Worm (Caenorhabditis elegans) whole organism, late embryonic: ENCODE data around the gene F17H10.4.

Source experiments
- C08G9.2 ChIP-seq: sonication (generic microtip); optimal IDR thresholded peaks from 2 replicates; lab custom pipeline; 2016; ENCODE audit warnings: mild to moderate bottlenecking, missing genetic modification characterization, moderate library complexity, missing compliant biosample characterization
- C38D4.7 ChIP-seq: fragments of 200-800 bp; sonication (Bioruptor generic); optimal IDR thresholded peaks from 2 replicates; lab custom pipeline; 2018; ENCODE audit warnings: mild to moderate bottlenecking, missing genetic modification characterization, moderate library complexity, missing compliant biosample characterization
- K09A11.1 ChIP-seq: sonication (generic microtip); optimal IDR thresholded peaks from 2 replicates; lab custom pipeline; 2017; ENCODE audit warnings: antibody characterized with exemption, mild to moderate bottlenecking, missing genetic modification characterization, missing compliant biosample characterization; ENCODE audit not compliant: insufficient read depth
- T23F11.4 ChIP-seq: fragments of 200-800 bp; sonication (Bioruptor generic); optimal IDR thresholded peaks from 2 replicates; lab custom pipeline; 2018; ENCODE audit warnings: mild to moderate bottlenecking, missing genetic modification characterization, missing compliant biosample characterization
- Y22D7AL.16 ChIP-seq: sonication (generic microtip); optimal IDR thresholded peaks from 2 replicates; lab custom pipeline; 2016; ENCODE audit warnings: missing genetic modification characterization, missing compliant biosample characterization
- ahr-1 ChIP-seq: sonication (generic microtip); optimal IDR thresholded peaks from 2 replicates; lab custom pipeline; 2016; ENCODE audit warnings: missing genetic modification characterization, missing compliant biosample characterization
- ama-1 ChIP-seq: fragments of 150-350 bp; optimal IDR thresholded peaks from 2 replicates; lab custom pipeline; 2014
- ceh-18 ChIP-seq: sonication (generic microtip); optimal IDR thresholded peaks from 2 replicates; lab custom pipeline; 2016; ENCODE audit warnings: missing genetic modification characterization, missing compliant biosample characterization
- ceh-19 ChIP-seq: fragments of 200-800 bp; sonication (Bioruptor generic); optimal IDR thresholded peaks from 2 replicates; lab custom pipeline; 2018; ENCODE audit warnings: mild to moderate bottlenecking, missing genetic modification characterization, missing compliant biosample characterization
- ceh-24 ChIP-seq: sonication (generic microtip); optimal IDR thresholded peaks from 2 replicates; lab custom pipeline; 2016; ENCODE audit warnings: mild to moderate bottlenecking, missing genetic modification characterization, missing compliant biosample characterization
- ceh-34 ChIP-seq: sonication (generic microtip); optimal IDR thresholded peaks from 2 replicates; lab custom pipeline; 2016; ENCODE audit warnings: mild to moderate bottlenecking, missing genetic modification characterization, missing compliant biosample characterization
- ceh-45 ChIP-seq: fragments of 200-800 bp; sonication (Bioruptor generic); IDR thresholded peaks from 2 replicates; pipeline ENCODE4 v1.3.6; 2022; ENCODE audit warnings: missing genetic modification reagents, missing genetic modification characterization, missing compliant biosample characterization
- ceh-48 ChIP-seq: sonication (generic microtip); optimal IDR thresholded peaks from 2 replicates; lab custom pipeline; 2016; ENCODE audit warnings: missing genetic modification characterization, inconsistent platforms, missing compliant biosample characterization
- ceh-6 ChIP-seq: fragments of 200-800 bp; sonication (Bioruptor generic); optimal IDR thresholded peaks from 2 replicates; lab custom pipeline; 2018; ENCODE audit warnings: mild to moderate bottlenecking, missing genetic modification characterization, missing compliant biosample characterization
- ceh-9 ChIP-seq: sonication (generic microtip); optimal IDR thresholded peaks from 2 replicates; lab custom pipeline; 2016; ENCODE audit warnings: mild to moderate bottlenecking, missing genetic modification characterization, inconsistent platforms, missing compliant biosample characterization
- che-1 ChIP-seq: sonication (generic microtip); optimal IDR thresholded peaks from 2 replicates; lab custom pipeline; 2016; ENCODE audit warnings: mild to moderate bottlenecking, missing genetic modification characterization, missing compliant biosample characterization
- dmd-4 ChIP-seq: sonication (generic microtip); optimal IDR thresholded peaks from 2 replicates; lab custom pipeline; 2016; ENCODE audit warnings: borderline replicate concordance, missing genetic modification characterization, missing compliant biosample characterization
- ets-4 ChIP-seq: sonication (generic microtip); optimal IDR thresholded peaks from 2 replicates; lab custom pipeline; 2016; ENCODE audit warnings: missing genetic modification characterization, missing compliant biosample characterization
- eyg-1 ChIP-seq: sonication (generic microtip); optimal IDR thresholded peaks from 2 replicates; lab custom pipeline; 2016; ENCODE audit warnings: missing genotype, missing genetic modification characterization, missing compliant biosample characterization
- fax-1 ChIP-seq: sonication (generic microtip); optimal IDR thresholded peaks from 2 replicates; lab custom pipeline; 2016; ENCODE audit warnings: missing genotype, missing genetic modification characterization, missing compliant biosample characterization
- fkh-6 ChIP-seq: sonication (generic microtip); optimal IDR thresholded peaks from 2 replicates; lab custom pipeline; 2016; ENCODE audit warnings: missing genetic modification characterization, missing compliant biosample characterization
- gmeb-2 ChIP-seq: sonication (generic microtip); optimal IDR thresholded peaks from 2 replicates; lab custom pipeline; 2016; ENCODE audit warnings: missing genetic modification characterization, inconsistent platforms, missing compliant biosample characterization
- hlh-13 ChIP-seq: fragments of 200-800 bp; sonication (Bioruptor generic); optimal IDR thresholded peaks from 2 replicates; lab custom pipeline; 2018; ENCODE audit warnings: mild to moderate bottlenecking, missing genetic modification characterization, missing compliant biosample characterization
- hlh-30 ChIP-seq: sonication (generic microtip); optimal IDR thresholded peaks from 2 replicates; lab custom pipeline; 2017; ENCODE audit warnings: antibody characterized with exemption, missing genetic modification characterization, missing compliant biosample characterization; ENCODE audit not compliant: insufficient read depth
- hlh-6 ChIP-seq: sonication (generic microtip); optimal IDR thresholded peaks from 2 replicates; lab custom pipeline; 2016; ENCODE audit warnings: missing genotype, missing genetic modification characterization, missing compliant biosample characterization
- hlh-8 ChIP-seq: sonication (generic microtip); optimal IDR thresholded peaks from 2 replicates; lab custom pipeline; 2016; ENCODE audit warnings: missing genotype, missing genetic modification characterization, missing compliant biosample characterization
- lin-11 ChIP-seq: fragments of 200-800 bp; sonication (Bioruptor generic); optimal IDR thresholded peaks from 2 replicates; lab custom pipeline; 2018; ENCODE audit warnings: mild to moderate bottlenecking, missing genetic modification characterization, missing compliant biosample characterization
- madf-2 ChIP-seq: sonication (generic microtip); optimal IDR thresholded peaks from 2 replicates; lab custom pipeline; 2017; ENCODE audit warnings: missing genetic modification characterization, missing compliant biosample characterization
- nfya-1 ChIP-seq: sonication (generic microtip); optimal IDR thresholded peaks from 2 replicates; lab custom pipeline; 2017; ENCODE audit warnings: missing genetic modification characterization, mild to moderate bottlenecking, missing compliant biosample characterization, antibody characterized with exemption, moderate library complexity
- nhr-11 ChIP-seq: fragments of 150-350 bp; optimal IDR thresholded peaks from 2 replicates; lab custom pipeline; 2014; ENCODE audit warnings: missing biosample characterization, missing genetic modification characterization
- nhr-232 ChIP-seq: sonication (generic microtip); optimal IDR thresholded peaks from 2 replicates; lab custom pipeline; 2016; ENCODE audit warnings: missing genetic modification characterization, missing compliant biosample characterization
- odd-2 ChIP-seq: sonication (generic microtip); optimal IDR thresholded peaks from 2 replicates; lab custom pipeline; 2017; ENCODE audit warnings: antibody characterized with exemption, mild to moderate bottlenecking, missing genetic modification characterization, missing compliant biosample characterization
- pag-3 ChIP-seq: sonication (generic microtip); optimal IDR thresholded peaks from 2 replicates; lab custom pipeline; 2016; ENCODE audit warnings: missing compliant biosample characterization, missing genetic modification characterization, borderline replicate concordance
- pat-9 ChIP-seq: fragments of 200-800 bp; sonication (Bioruptor generic); optimal IDR thresholded peaks from 2 replicates; lab custom pipeline; 2018; ENCODE audit warnings: mild to moderate bottlenecking, missing genetic modification characterization, moderate library complexity, missing compliant biosample characterization
- pax-1 ChIP-seq: fragments of 150-350 bp; optimal IDR thresholded peaks from 2 replicates; lab custom pipeline; 2014; ENCODE audit warnings: missing biosample characterization, missing genetic modification characterization
- pha-4 ChIP-seq: fragments of 150-350 bp; optimal IDR thresholded peaks from 2 replicates; lab custom pipeline; 2018; ENCODE audit warnings: missing biosample characterization, missing genetic modification reagents, missing genetic modification characterization
- pqm-1 ChIP-seq: sonication (generic microtip); optimal IDR thresholded peaks from 2 replicates; lab custom pipeline; 2016; ENCODE audit warnings: missing genetic modification characterization, missing compliant biosample characterization
- pros-1 ChIP-seq: fragments of 150-350 bp; optimal IDR thresholded peaks from 2 replicates; lab custom pipeline; 2014; ENCODE audit warnings: missing biosample characterization, missing genetic modification reagents, missing genetic modification characterization
- sdc-2 ChIP-seq: sonication (generic microtip); optimal IDR thresholded peaks from 2 replicates; lab custom pipeline; 2016; ENCODE audit warnings: missing genotype, missing genetic modification characterization, missing compliant biosample characterization
- sox-2 ChIP-seq: fragments of 200-800 bp; sonication (Bioruptor generic); IDR thresholded peaks from 2 replicates; pipeline ENCODE4 v1.3.6; 2022; ENCODE audit warnings: missing genetic modification reagents, missing genetic modification characterization, missing compliant biosample characterization
- sox-4 ChIP-seq: sonication (generic microtip); optimal IDR thresholded peaks from 2 replicates; lab custom pipeline; 2017; ENCODE audit warnings: mild to moderate bottlenecking, missing genetic modification characterization, inconsistent platforms, missing compliant biosample characterization
- tbx-2 ChIP-seq: sonication (generic microtip); optimal IDR thresholded peaks from 2 replicates; lab custom pipeline; 2016; ENCODE audit warnings: missing genetic modification characterization, missing compliant biosample characterization
- unc-55 ChIP-seq: sonication (generic microtip); optimal IDR thresholded peaks from 2 replicates; lab custom pipeline; 2017; ENCODE audit warnings: missing biosample characterization, missing genetic modification reagents, missing genetic modification characterization
- zip-5 ChIP-seq: sonication (generic microtip); optimal IDR thresholded peaks from 2 replicates; lab custom pipeline; 2016; ENCODE audit warnings: missing genetic modification characterization, missing compliant biosample characterization
- ztf-16 ChIP-seq: sonication (generic microtip); optimal IDR thresholded peaks from 2 replicates; lab custom pipeline; 2017; ENCODE audit warnings: missing genetic modification characterization, missing compliant biosample characterization

F17H10.4 gene

DNA sequence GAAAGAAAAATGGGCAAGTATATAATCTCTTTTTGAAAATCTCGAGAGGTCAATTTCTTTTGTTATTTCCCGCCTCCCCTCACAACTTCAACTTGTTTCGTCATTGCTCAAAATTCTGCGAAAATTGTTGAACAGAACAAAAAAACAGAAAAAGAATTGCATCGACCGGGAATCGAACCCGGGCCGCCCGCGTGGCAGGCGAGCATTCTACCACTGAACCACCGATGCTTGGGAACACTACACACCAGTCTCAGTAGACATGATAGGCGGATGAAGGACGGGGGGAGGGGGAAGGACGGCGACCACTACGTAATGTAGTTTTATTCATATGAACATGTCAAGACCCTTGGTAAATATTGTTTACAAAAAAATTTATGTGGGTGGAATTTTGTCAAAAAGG lies 5.2 kb downstream of the F17H10.4 start (continued):
- TF ChIP-seq ceh-18 (tag; lab: Kevin White, UChicago), result peak; percentile 61
- TF ChIP-seq ceh-45 (GFP tag; lab: Robert Waterston, UW), result peak; percentile 95
- TF ChIP-seq ceh-6, result peak; percentile 95
- TF ChIP-seq pat-9, result peak; percentile 96
- TF ChIP-seq ceh-9 (tag; lab: Kevin White, UChicago), result peak; percentile 89
- TF ChIP-seq fkh-6 (tag; lab: Kevin White, UChicago), result peak; percentile 79
- TF ChIP-seq ama-1 (lab: Kevin White, UChicago), result no peak
- TF ChIP-seq sox-4 (tag; lab: Kevin White, UChicago), result peak; percentile 97
- TF ChIP-seq ceh-48, result peak; percentile 73
- TF ChIP-seq odd-2 (tag; lab: Kevin White, UChicago), result peak; percentile 74
- peak; percentile 37 for TF ChIP-seq pros-1 (tag; lab: Kevin White, UChicago)
- TF ChIP-seq nfya-1 (tag; lab: Kevin White, UChicago), result peak; percentile 71
- no peak for TF ChIP-seq pax-1
- peak; percentile 87 for TF ChIP-seq hlh-13 (GFP tag; lab: Kevin White, UChicago)
- TF ChIP-seq pha-4 (tag; lab: Kevin White, UChicago), result no peak
- peak; percentile 94 for TF ChIP-seq che-1 (tag; lab: Kevin White, UChicago)
- TF ChIP-seq, all 69 proteins: peak for 58

DNA sequence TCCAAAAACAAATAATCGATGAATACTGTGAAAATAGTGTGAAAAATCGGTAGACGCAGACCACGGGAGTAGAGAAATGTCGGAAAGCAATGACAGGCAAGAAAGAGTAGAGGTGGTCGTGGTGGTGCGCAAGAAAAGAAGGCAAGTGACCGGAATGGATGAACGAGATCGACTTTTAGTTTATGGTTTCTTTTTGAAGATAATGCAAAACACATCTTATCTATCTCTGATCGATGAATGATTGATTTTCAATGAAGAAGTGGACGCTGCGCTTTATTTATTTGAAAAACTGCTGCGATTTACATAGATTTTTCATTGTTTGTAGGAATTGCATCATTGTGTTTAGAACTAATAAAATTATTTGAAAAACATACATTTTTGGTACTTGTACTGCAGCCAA lies 6.4 kb downstream of the F17H10.4 start:
- TF ChIP-seq lin-11 (tag; lab: Kevin White, UChicago), result no peak
- no peak for TF ChIP-seq pat-9
- no peak for TF ChIP-seq hlh-6
- TF ChIP-seq fax-1 (tag; lab: Kevin White, UChicago), result no peak
- TF ChIP-seq pag-3 (tag; lab: Kevin White, UChicago), result no peak
- no peak for TF ChIP-seq C38D4.7 (GFP tag; lab: Kevin White, UChicago)
- TF ChIP-seq ceh-24, result no peak
- no peak for TF ChIP-seq dmd-4 (tag; lab: Kevin White, UChicago)
- TF ChIP-seq hlh-8 (tag; lab: Kevin White, UChicago), result no peak
- no peak for TF ChIP-seq gmeb-2 (tag; lab: Kevin White, UChicago)
- TF ChIP-seq C08G9.2 (tag; lab: Kevin White, UChicago), result no peak
- TF ChIP-seq eyg-1, result no peak
- no peak for TF ChIP-seq ceh-9 (tag; lab: Kevin White, UChicago)
- no peak for TF ChIP-seq ztf-16 (tag; lab: Kevin White, UChicago)
- TF ChIP-seq sdc-2, result no peak
- TF ChIP-seq pqm-1, result no peak
- no peak for TF ChIP-seq nhr-232 (tag; lab: Kevin White, UChicago)
- no peak for TF ChIP-seq nhr-11 (tag; lab: Kevin White, UChicago)

DNA sequence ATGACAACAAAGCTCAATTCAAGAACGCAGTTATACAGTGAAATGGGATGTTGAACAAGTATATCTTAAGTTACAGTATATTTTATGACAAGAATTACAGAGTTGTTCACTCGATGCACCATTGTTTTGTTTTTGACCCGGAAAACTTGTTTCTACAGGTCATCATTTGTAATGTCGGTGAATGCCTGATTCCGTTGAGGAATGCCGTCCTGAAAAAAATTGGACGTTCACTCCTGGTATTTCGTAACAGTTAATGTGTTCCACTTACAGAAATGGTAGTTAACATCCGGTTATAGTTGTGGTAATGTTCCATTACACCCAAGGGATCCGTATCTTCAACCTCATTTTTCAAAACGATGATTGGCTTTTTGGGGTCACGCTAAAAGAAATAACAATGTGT lies 9.9 kb downstream of the F17H10.4 start:
- TF ChIP-seq hlh-30 (no peak), T23F11.4 (GFP tag; lab: Kevin White, UChicago) (no peak), pha-4 (tag; lab: Kevin White, UChicago) (no peak), tbx-2 (no peak), Y22D7AL.16 (tag; lab: Kevin White, UChicago) (no peak), K09A11.1 (tag; lab: Kevin White, UChicago) (no peak), ahr-1 (tag; lab: Kevin White, UChicago) (no peak)

DNA sequence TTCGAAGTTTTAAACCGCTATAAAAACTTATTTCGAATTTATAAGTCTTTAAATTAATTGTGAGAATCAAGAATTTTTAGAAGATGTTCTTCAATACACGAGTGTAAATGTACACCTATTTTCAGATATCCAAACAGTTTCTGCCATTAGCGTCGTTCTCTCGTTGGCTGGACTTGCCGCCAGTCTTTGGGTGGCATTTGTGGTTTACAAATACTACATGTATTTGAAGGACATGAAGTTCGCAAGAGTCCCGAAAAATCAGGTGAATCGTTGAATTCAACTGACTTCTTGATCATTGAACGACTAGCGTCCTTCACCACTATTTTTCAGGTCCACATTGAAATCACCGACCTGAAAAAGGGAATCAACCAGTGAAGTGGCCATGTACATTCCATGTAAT lies 10.6 kb downstream of the F17H10.4 start:
- TF ChIP-seq nhr-11 (tag; lab: Kevin White, UChicago), result no peak
- TF ChIP-seq sox-2 (GFP tag; lab: Robert Waterston, UW), result no peak
- TF ChIP-seq ceh-19, result no peak
- no peak for TF ChIP-seq pha-4 (tag; lab: Kevin White, UChicago)
- TF ChIP-seq lin-11 (tag; lab: Kevin White, UChicago), result no peak
- TF ChIP-seq fax-1 (tag; lab: Kevin White, UChicago), result no peak
- TF ChIP-seq madf-2 (tag; lab: Kevin White, UChicago), result no peak
- no peak for TF ChIP-seq Y22D7AL.16 (tag; lab: Kevin White, UChicago)
- TF ChIP-seq zip-5, result no peak
- no peak for TF ChIP-seq ets-4 (tag; lab: Kevin White, UChicago)
- TF ChIP-seq unc-55 (GFP tag; lab: Kevin White, UChicago), result no peak
- no peak for TF ChIP-seq ceh-34 (tag; lab: Kevin White, UChicago)
- TF ChIP-seq che-1 (tag; lab: Kevin White, UChicago), result no peak
